Worm (Caenorhabditis elegans): ENCODE measurements around the gene srt-12.

DNA sequence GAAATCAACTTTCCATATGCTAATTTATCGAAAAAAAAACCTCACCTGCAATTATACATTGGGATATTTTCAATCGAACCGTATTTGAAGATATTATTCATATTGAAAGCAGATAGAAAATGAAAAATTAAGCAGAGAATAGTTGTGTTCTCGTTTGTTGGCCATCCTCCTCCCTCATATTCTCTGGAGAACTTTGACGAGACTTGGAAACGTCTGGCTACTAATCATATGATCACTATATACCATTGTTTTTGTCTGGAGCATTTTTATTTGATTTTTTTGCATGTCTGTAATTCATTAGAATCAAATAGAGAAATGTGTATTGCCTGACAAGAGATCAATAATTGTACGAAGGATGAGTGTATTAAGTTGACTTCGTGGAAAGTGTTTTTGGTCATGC lies 22.2 kb upstream of the srt-12 start, which contains the start of gene srt-35:
- TF ChIP-seq unc-39 (tag; optimal IDR thresholded peaks at IDR 0.05) (no peak), ceh-20 (GFP tag; IDR thresholded peaks at IDR 0.05) (no peak), ama-1 (optimal IDR thresholded peaks at IDR 0.05) (no peak), R02D3.7 (tag; optimal IDR thresholded peaks at IDR 0.05) (no peak), lsy-2 (tag; optimal IDR thresholded peaks at IDR 0.05) (no peak), unc-130 (GFP tag; optimal IDR thresholded peaks at IDR 0.05) (no peak), skn-1 (tag; optimal IDR thresholded peaks at IDR 0.05) (no peak)
